Worm (Caenorhabditis elegans): ENCODE measurements around the gene Y41D4B.14.

DNA sequence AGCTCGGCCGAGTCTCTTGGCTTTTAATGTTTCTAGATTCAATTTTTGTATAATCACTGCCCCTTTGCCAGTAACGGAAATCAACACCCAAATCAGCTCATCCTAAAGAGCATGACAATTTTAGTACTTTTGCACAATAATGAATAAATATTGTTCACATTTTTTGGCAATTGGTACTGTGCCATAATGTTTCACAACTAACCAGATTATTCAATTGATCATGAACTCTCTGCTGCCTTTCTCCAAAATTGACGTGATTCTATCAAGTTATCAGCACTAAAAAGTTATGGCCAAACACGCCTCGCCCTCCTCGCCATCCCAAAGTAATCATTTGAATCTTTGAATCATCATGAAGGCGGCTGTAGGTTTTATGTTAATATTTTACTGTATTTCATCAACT is 14.9 kb upstream of the Y41D4B.14 start, which contains the start of gene hpo-6:
- peak; percentile 20 for TF ChIP-seq elt-2 (tag; optimal IDR thresholded peaks at IDR 0.05)
- TF ChIP-seq sea-2 (GFP tag; optimal IDR thresholded peaks at IDR 0.05) = no peak
- TF ChIP-seq ztf-11 (tag; optimal IDR thresholded peaks at IDR 0.05) = no peak
- no peak for TF ChIP-seq aly-2 (tag; optimal IDR thresholded peaks at IDR 0.05)
- no peak for TF ChIP-seq nfya-1 (tag; optimal IDR thresholded peaks at IDR 0.05; ENCODE audit: insufficient read depth)
- TF ChIP-seq egl-27 (tag; optimal IDR thresholded peaks at IDR 0.05) = no peak
- TF ChIP-seq mml-1 (tag; optimal IDR thresholded peaks at IDR 0.05) = no peak

Measured in whole organism, L3 larva.